Worm (Caenorhabditis elegans) whole organism, young adult: Measurements from ENCODE around the gene F19B10.1.

Experiments
- B0019.2 ChIP-seq: fragments of 200-800 bp; sonication (Bioruptor generic); conservative IDR thresholded peaks from 2 replicates; pipeline ENCODE4 v1.3.6; 2022; ENCODE audit warnings: missing genetic modification reagents, missing genetic modification characterization, missing compliant biosample characterization
- B0035.1 ChIP-seq: sonication (generic microtip); optimal IDR thresholded peaks from 2 replicates; lab custom pipeline; 2016; ENCODE audit warnings: missing genetic modification characterization, mild to moderate bottlenecking, missing compliant biosample characterization, missing genotype, missing genetic modification reagents
- B0336.3 ChIP-seq: fragments of 200-800 bp; sonication (Bioruptor generic); IDR thresholded peaks from 2 replicates; pipeline ENCODE4 v1.3.6; 2022; ENCODE audit warnings: missing genetic modification characterization, missing compliant biosample characterization
- C06A6.2 ChIP-seq: fragments of 200-800 bp; sonication (Bioruptor generic); conservative IDR thresholded peaks from 2 replicates; pipeline ENCODE4 v1.3.6; 2022; ENCODE audit warnings: missing genetic modification characterization, missing compliant biosample characterization
- D2030.7 ChIP-seq: fragments of 200-800 bp; sonication (Bioruptor generic); IDR thresholded peaks from 2 replicates; pipeline ENCODE4 v1.3.6; 2022; ENCODE audit warnings: missing genetic modification reagents, missing genetic modification characterization, missing compliant biosample characterization
- F10E7.11 ChIP-seq: sonication (generic microtip); optimal IDR thresholded peaks from 2 replicates; lab custom pipeline; 2017; ENCODE audit warnings: mild to moderate bottlenecking, missing genetic modification characterization, moderate library complexity, missing compliant biosample characterization
- F23B12.7 ChIP-seq: sonication (generic microtip); optimal IDR thresholded peaks from 2 replicates; lab custom pipeline; 2017; ENCODE audit warnings: missing genetic modification characterization, mild to moderate bottlenecking, missing compliant biosample characterization, antibody characterized with exemption, moderate library complexity; ENCODE audit not compliant: insufficient read depth
- Y56A3A.18 ChIP-seq: fragments of 200-800 bp; sonication (Bioruptor generic); IDR thresholded peaks from 2 replicates; pipeline ENCODE4 v1.3.6; 2022; ENCODE audit warnings: missing genetic modification reagents, missing genetic modification characterization, missing compliant biosample characterization
- athp-1 ChIP-seq: sonication (generic microtip); optimal IDR thresholded peaks from 2 replicates; lab custom pipeline; 2017; ENCODE audit warnings: mild to moderate bottlenecking, missing genetic modification characterization, missing compliant biosample characterization
- ccch-3 ChIP-seq: fragments of 200-800 bp; sonication (Bioruptor generic); optimal IDR thresholded peaks from 2 replicates; lab custom pipeline; 2018; ENCODE audit warnings: mild to moderate bottlenecking, missing genetic modification characterization, missing compliant biosample characterization
- ceh-27 ChIP-seq: fragments of 200-800 bp; sonication (Bioruptor generic); optimal IDR thresholded peaks from 2 replicates; lab custom pipeline; 2018; ENCODE audit warnings: mild to moderate bottlenecking, missing genetic modification characterization, moderate library complexity, missing compliant biosample characterization
- ceh-79 ChIP-seq: sonication (generic microtip); optimal IDR thresholded peaks from 2 replicates; lab custom pipeline; 2017; ENCODE audit warnings: mild to moderate bottlenecking, missing genetic modification characterization, missing compliant biosample characterization
- dpff-1 ChIP-seq: sonication (generic microtip); optimal IDR thresholded peaks from 2 replicates; lab custom pipeline; 2017; ENCODE audit warnings: mild to moderate bottlenecking, missing genetic modification characterization, missing compliant biosample characterization
- egl-44 ChIP-seq: fragments of 200-800 bp; sonication (Bioruptor generic); IDR thresholded peaks from 2 replicates; pipeline ENCODE4 v1.3.6; 2022; ENCODE audit warnings: missing genetic modification reagents, missing genetic modification characterization, missing compliant biosample characterization
- egrh-3 ChIP-seq: fragments of 200-800 bp; sonication (Bioruptor generic); IDR thresholded peaks from 2 replicates; pipeline ENCODE4 v1.3.6; 2022; ENCODE audit warnings: missing genetic modification reagents, missing genetic modification characterization, missing compliant biosample characterization
- ets-4 ChIP-seq: fragments of 200-800 bp; sonication (Bioruptor generic); optimal IDR thresholded peaks from 2 replicates; lab custom pipeline; 2018; ENCODE audit warnings: mild to moderate bottlenecking, missing genetic modification characterization, missing compliant biosample characterization
- hlh-26 ChIP-seq: fragments of 200-800 bp; sonication (Bioruptor generic); conservative IDR thresholded peaks from 2 replicates; pipeline ENCODE4 v1.3.6; 2022; ENCODE audit warnings: missing genetic modification reagents, missing genetic modification characterization, missing compliant biosample characterization
- hmg-1.2 ChIP-seq: fragments of 200-800 bp; sonication (Bioruptor generic); IDR thresholded peaks from 2 replicates; pipeline ENCODE4 v1.3.6; 2022; ENCODE audit warnings: missing genetic modification reagents, missing genetic modification characterization, missing compliant biosample characterization
- hmg-20 ChIP-seq: fragments of 200-800 bp; sonication (Bioruptor generic); IDR thresholded peaks from 2 replicates; pipeline ENCODE4 v1.3.6; 2022; ENCODE audit warnings: missing genetic modification reagents, missing genetic modification characterization, missing compliant biosample characterization
- let-607 ChIP-seq, 2 experiments: fragments of 200-800 bp in 1 of 2; sonication (Bioruptor generic) in 1 of 2; sonication (generic microtip) in 1 of 2; optimal IDR thresholded peaks; 2 replicates each; lab custom pipeline; 2016 to 2018; ENCODE audit warnings: mild to moderate bottlenecking in 2 of 2, missing compliant biosample characterization in 2 of 2, missing genetic modification characterization in 2 of 2, moderate library complexity in 2 of 2, missing genotype in 1 of 2
- lin-35 ChIP-seq, 3 experiments: fragments of 150-350 bp in 2 of 3; sonication (generic microtip) in 1 of 3; optimal IDR thresholded peaks; 2 replicates each; lab custom pipeline; 2014 to 2018; ENCODE audit warnings: missing biosample characterization in 3 of 3, missing genetic modification characterization in 3 of 3, missing genetic modification reagents in 3 of 3
- lin-54 ChIP-seq: fragments of 200-800 bp; sonication (Bioruptor generic); optimal IDR thresholded peaks from 2 replicates; lab custom pipeline; 2018; ENCODE audit warnings: mild to moderate bottlenecking, missing genetic modification characterization, missing compliant biosample characterization
- lsl-1 ChIP-seq: fragments of 200-800 bp; sonication (Bioruptor generic); optimal IDR thresholded peaks from 2 replicates; lab custom pipeline; 2018; ENCODE audit warnings: mild to moderate bottlenecking, missing genetic modification characterization, moderate library complexity, missing compliant biosample characterization
- mcd-1 ChIP-seq: fragments of 200-800 bp; sonication (Bioruptor generic); IDR thresholded peaks from 2 replicates; pipeline ENCODE4 v1.3.6; 2022; ENCODE audit warnings: missing genetic modification reagents, missing genetic modification characterization, missing compliant biosample characterization
- nfya-1 ChIP-seq: sonication (generic microtip); optimal IDR thresholded peaks from 2 replicates; lab custom pipeline; 2017; ENCODE audit warnings: antibody characterized with exemption, missing compliant biosample characterization, missing genetic modification characterization, borderline replicate concordance; ENCODE audit not compliant: insufficient read depth
- nfya-2 ChIP-seq: fragments of 200-800 bp; sonication (Bioruptor generic); IDR thresholded peaks from 2 replicates; pipeline ENCODE4 v1.3.6; 2022; ENCODE audit warnings: missing genetic modification reagents, missing genetic modification characterization, missing compliant biosample characterization
- nfyb-1 ChIP-seq: fragments of 200-800 bp; sonication (Bioruptor generic); IDR thresholded peaks from 2 replicates; pipeline ENCODE4 v1.3.6; 2022; ENCODE audit warnings: missing genetic modification reagents, missing genetic modification characterization, missing compliant biosample characterization
- repo-1 ChIP-seq: sonication (generic microtip); optimal IDR thresholded peaks from 2 replicates; lab custom pipeline; 2017; ENCODE audit warnings: mild to moderate bottlenecking, missing genetic modification characterization, missing compliant biosample characterization
- snpc-1.1 ChIP-seq: sonication (generic microtip); optimal IDR thresholded peaks from 2 replicates; lab custom pipeline; 2017; ENCODE audit warnings: missing genetic modification characterization, mild to moderate bottlenecking, missing compliant biosample characterization, antibody characterized with exemption, moderate library complexity, missing genotype, missing genetic modification reagents; ENCODE audit not compliant: insufficient read depth
- snpc-1.3 ChIP-seq: sonication (generic microtip); optimal IDR thresholded peaks from 2 replicates; lab custom pipeline; 2017; ENCODE audit warnings: missing genetic modification characterization, mild to moderate bottlenecking, missing compliant biosample characterization, antibody characterized with exemption, moderate library complexity, missing genotype, missing genetic modification reagents; ENCODE audit not compliant: insufficient read depth
- snpc-4 ChIP-seq, 5 experiments: fragments of 150-350 bp in 1 of 5; sonication (generic microtip) in 4 of 5; optimal IDR thresholded peaks; 2 replicates each; lab custom pipeline; 2014 to 2018; ENCODE audit warnings: missing genetic modification characterization in 5 of 5, missing biosample characterization in 3 of 5, antibody characterized with exemption in 2 of 5, mild to moderate bottlenecking in 2 of 5, missing compliant biosample characterization in 2 of 5, missing genotype in 2 of 5, moderate library complexity in 2 of 5, missing genetic modification reagents in 1 of 5
- tbp1 ChIP-seq: fragments of 200-800 bp; sonication (Bioruptor generic); optimal IDR thresholded peaks from 2 replicates; lab custom pipeline; 2018; ENCODE audit warnings: mild to moderate bottlenecking, missing genetic modification characterization, missing compliant biosample characterization
- tbx-9 ChIP-seq: sonication (generic microtip); optimal IDR thresholded peaks from 2 replicates; lab custom pipeline; 2016; ENCODE audit warnings: borderline replicate concordance, missing genetic modification characterization, inconsistent platforms, missing compliant biosample characterization
- tlf-1 ChIP-seq: fragments of 200-800 bp; sonication (Bioruptor generic); optimal IDR thresholded peaks from 2 replicates; lab custom pipeline; 2018; ENCODE audit warnings: mild to moderate bottlenecking, missing genetic modification characterization, missing compliant biosample characterization
- unc-130 ChIP-seq: sonication (generic microtip); optimal IDR thresholded peaks from 2 replicates; lab custom pipeline; 2016; ENCODE audit warnings: missing genetic modification reagents, missing genetic modification characterization, missing compliant biosample characterization
- zim-3 ChIP-seq: sonication (generic microtip); optimal IDR thresholded peaks from 2 replicates; lab custom pipeline; 2017; ENCODE audit warnings: mild to moderate bottlenecking, missing genetic modification characterization, moderate library complexity, missing compliant biosample characterization
- ztf-22 ChIP-seq: fragments of 200-800 bp; sonication (Bioruptor generic); optimal IDR thresholded peaks from 2 replicates; lab custom pipeline; 2018; ENCODE audit warnings: mild to moderate bottlenecking, missing genetic modification characterization, moderate library complexity, missing compliant biosample characterization
- ztf-25 ChIP-seq: fragments of 200-800 bp; sonication (Bioruptor generic); IDR thresholded peaks from 2 replicates; pipeline ENCODE4 v1.3.6; 2022; ENCODE audit warnings: missing genetic modification reagents, missing genetic modification characterization, missing compliant biosample characterization
- ztf-3 ChIP-seq: fragments of 200-800 bp; sonication (Bioruptor generic); optimal IDR thresholded peaks from 2 replicates; lab custom pipeline; 2018; ENCODE audit warnings: mild to moderate bottlenecking, missing genetic modification characterization, missing compliant biosample characterization

F19B10.1 gene

ce11 chrII:3682770-3683234, at the start of gene F19B10.1 (continued):
- TF ChIP-seq dpff-1 (tag; lab: Kevin White, UChicago) = no peak
- TF ChIP-seq egrh-3 (GFP tag; lab: Robert Waterston, UW) = no peak
- TF ChIP-seq F23B12.7 (tag; lab: Kevin White, UChicago) = peak; percentile 18
- TF ChIP-seq, all 124 proteins: peak for 13

ce11 chrII:3634765-3635164, 48.2 kb upstream of the F19B10.1 start:
- no peak for TF ChIP-seq lin-35 (GFP tag; optimal IDR thresholded peaks at IDR 0.05; lab: Kevin White, UChicago)
- no peak for TF ChIP-seq mcd-1
- TF ChIP-seq repo-1 = no peak
- TF ChIP-seq snpc-1.1 = peak; percentile 50
- no peak for TF ChIP-seq nfya-1
- TF ChIP-seq hmg-1.2 = peak; percentile 36; the same call in 1 of the 2 replicates
- TF ChIP-seq snpc-4 (GFP tag; optimal IDR thresholded peaks at IDR 0.05; lab: Kevin White, UChicago) = peak; percentile 33
- TF ChIP-seq snpc-4 (tag; optimal IDR thresholded peaks at IDR 0.05; lab: Kevin White, UChicago) = peak in 3 of 4 experiments; percentile 59 to 89 (median 79)
- no peak for TF ChIP-seq unc-130 (GFP tag; lab: Kevin White, UChicago)

- TF ChIP-seq B0019.2 (GFP tag; lab: Robert Waterston, UW) (no peak), F23B12.7 (tag; lab: Kevin White, UChicago) (no peak), repo-1 (no peak), ztf-22 (GFP tag; lab: Kevin White, UChicago) (no peak), zim-3 (tag; lab: Kevin White, UChicago) (no peak), B0035.1 (tag; lab: Kevin White, UChicago) (no peak), ztf-25 (GFP tag; lab: Robert Waterston, UW) (no peak), hmg-20 (GFP tag; lab: Robert Waterston, UW) (no peak), hlh-26 (GFP tag; lab: Robert Waterston, UW) (no peak), athp-1 (no peak)
Measured at ce11 chrII:3639238-3639637, 43.7 kb upstream of the F19B10.1 start, which contains the start of gene fbxb-31. fbxb-31 (minus strand) TSS chrII:3639338.

- no peak for TF ChIP-seq ets-4 (GFP tag; lab: Kevin White, UChicago)
- no peak for TF ChIP-seq ceh-79
- no peak for TF ChIP-seq lin-54 (GFP tag; lab: Kevin White, UChicago)
- TF ChIP-seq D2030.7 (GFP tag; lab: Robert Waterston, UW) = no peak
- no peak for TF ChIP-seq B0336.3 (GFP tag; lab: Robert Waterston, UW)
- no peak for TF ChIP-seq C06A6.2
- TF ChIP-seq egl-44 = no peak
Measured at ce11 chrII:3640197-3640596, 42.8 kb upstream of the F19B10.1 start, which contains the start of gene M151.10. M151.10 (minus strand) TSS chrII:3640297.

- TF ChIP-seq C06A6.2 = no peak
- TF ChIP-seq nfyb-1 (GFP tag; lab: Robert Waterston, UW) = no peak
Measured at ce11 chrII:3641197-3641596, 41.8 kb upstream of the F19B10.1 start, which contains the start of gene M151.1. M151.1 (plus strand) TSS chrII:3641497.

ce11 chrII:3647111-3647510, 35.9 kb upstream of the F19B10.1 start, which contains the start of gene fbxb-33:
fbxb-33 (plus strand) TSS chrII:3647411.
- TF ChIP-seq tlf-1 (GFP tag; lab: Kevin White, UChicago) (no peak), F10E7.11 (tag; lab: Kevin White, UChicago) (no peak), ztf-3 (GFP tag; lab: Kevin White, UChicago) (no peak), nfya-2 (GFP tag; lab: Robert Waterston, UW) (no peak), ztf-25 (GFP tag; lab: Robert Waterston, UW) (no peak), ceh-27 (GFP tag; lab: Kevin White, UChicago) (no peak), tbx-9 (tag; lab: Kevin White, UChicago) (no peak), Y56A3A.18 (no peak), ccch-3 (GFP tag; lab: Kevin White, UChicago) (no peak), snpc-1.3 (tag; lab: Kevin White, UChicago) (no peak), let-607 (tag; optimal IDR thresholded peaks at IDR 0.05; lab: Kevin White, UChicago) (no peak), lsl-1 (GFP tag; lab: Kevin White, UChicago) (no peak), tbp1 (no peak)
